Fruit fly (Drosophila melanogaster) whole organism, embryonic: ENCODE results near the gene CG14567.

Experiments
- Ada2b ChIP-seq: fragments of 200-800 bp; sonication (Bioruptor generic); IDR thresholded peaks from 2 replicates; pipeline ENCODE4 v1.3.6; 2022; ENCODE audit warnings: missing biosample characterization, missing genetic modification characterization
- CG11504 ChIP-seq: fragments of 200-800 bp; sonication (Bioruptor generic); optimal IDR thresholded peaks from 3 replicates; lab custom pipeline; 2019; ENCODE audit warnings: missing biosample characterization, mild to moderate bottlenecking, missing genetic modification characterization, moderate library complexity
- CG12219 ChIP-seq: fragments of 200-800 bp; sonication (Bioruptor generic); optimal IDR thresholded peaks from 3 replicates; lab custom pipeline; 2018; ENCODE audit warnings: missing biosample characterization, mild to moderate bottlenecking, missing genetic modification characterization
- CG13424 ChIP-seq: fragments of 200-800 bp; sonication (Bioruptor generic); optimal IDR thresholded peaks from 2 replicates; lab custom pipeline; 2019; ENCODE audit warnings: missing biosample characterization, mild to moderate bottlenecking, missing genetic modification characterization, moderate library complexity
- CG14710 ChIP-seq: fragments of 200-800 bp; sonication (Bioruptor generic); optimal IDR thresholded peaks from 3 replicates; lab custom pipeline; 2019; ENCODE audit warnings: missing biosample characterization, mild to moderate bottlenecking, missing genetic modification characterization, moderate library complexity
- CG15696 ChIP-seq: fragments of 200-800 bp; sonication (Bioruptor generic); optimal IDR thresholded peaks from 2 replicates; lab custom pipeline; 2019; ENCODE audit warnings: missing biosample characterization, mild to moderate bottlenecking, missing genetic modification characterization, moderate library complexity
- CG17612 ChIP-seq: fragments of 200-800 bp; sonication (Bioruptor generic); IDR thresholded peaks from 2 replicates; pipeline ENCODE4 v1.3.6; 2022; ENCODE audit warnings: missing biosample characterization, missing genetic modification characterization
- CG18011 ChIP-seq: fragments of 200-800 bp; sonication (Bioruptor generic); optimal IDR thresholded peaks from 2 replicates; lab custom pipeline; 2017; ENCODE audit warnings: missing biosample characterization, missing genetic modification characterization, mild to moderate bottlenecking, moderate library complexity, missing genotype
- CG18619 ChIP-seq: fragments of 200-800 bp; sonication (Bioruptor generic); optimal IDR thresholded peaks from 3 replicates; lab custom pipeline; 2017; ENCODE audit warnings: missing biosample characterization, mild to moderate bottlenecking, missing genetic modification characterization
- CG3838 ChIP-seq: fragments of 200-800 bp; sonication (Bioruptor generic); optimal IDR thresholded peaks from 3 replicates; lab custom pipeline; 2016; ENCODE audit warnings: missing biosample characterization, missing genetic modification characterization
- CG4424 ChIP-seq: fragments of 200-800 bp; sonication (Bioruptor generic); optimal IDR thresholded peaks from 3 replicates; lab custom pipeline; 2016; ENCODE audit warnings: missing biosample characterization, missing genetic modification characterization
- CG4617 ChIP-seq: fragments of 200-800 bp; sonication (Bioruptor generic); optimal IDR thresholded peaks from 3 replicates; lab custom pipeline; 2016; ENCODE audit warnings: missing biosample characterization, missing genetic modification characterization, borderline replicate concordance
- CG7556 ChIP-seq: fragments of 200-800 bp; sonication (Bioruptor generic); optimal IDR thresholded peaks from 2 replicates; lab custom pipeline; 2017; ENCODE audit warnings: missing biosample characterization, mild to moderate bottlenecking, missing genetic modification characterization
- CG7745 ChIP-seq: fragments of 200-800 bp; sonication (Bioruptor generic); optimal IDR thresholded peaks from 2 replicates; lab custom pipeline; 2018; ENCODE audit warnings: missing biosample characterization, mild to moderate bottlenecking, missing genetic modification characterization, moderate library complexity
- CG8281 ChIP-seq: fragments of 200-800 bp; sonication (Bioruptor generic); optimal IDR thresholded peaks from 2 replicates; lab custom pipeline; 2018; ENCODE audit warnings: missing biosample characterization, mild to moderate bottlenecking, missing genetic modification characterization, moderate library complexity
- CG8359 ChIP-seq: fragments of 200-800 bp; sonication (Bioruptor generic); optimal IDR thresholded peaks from 2 replicates; lab custom pipeline; 2017; ENCODE audit warnings: missing biosample characterization, mild to moderate bottlenecking, missing genetic modification characterization, borderline replicate concordance
- CG8388 ChIP-seq: fragments of 200-800 bp; sonication (Bioruptor generic); optimal IDR thresholded peaks from 2 replicates; lab custom pipeline; 2019; ENCODE audit warnings: missing biosample characterization, mild to moderate bottlenecking, missing genetic modification characterization, moderate library complexity
- CG8944 ChIP-seq: fragments of 200-800 bp; sonication (Bioruptor generic); optimal IDR thresholded peaks from 3 replicates; lab custom pipeline; 2016; ENCODE audit warnings: missing biosample characterization, missing genetic modification characterization
- CG9727 ChIP-seq: fragments of 200-800 bp; sonication (Bioruptor generic); optimal IDR thresholded peaks from 3 replicates; lab custom pipeline; 2017; ENCODE audit warnings: missing biosample characterization, mild to moderate bottlenecking, missing genetic modification characterization
- CG9817 ChIP-seq: fragments of 200-800 bp; sonication (Bioruptor generic); optimal IDR thresholded peaks from 2 replicates; lab custom pipeline; 2018; ENCODE audit warnings: missing biosample characterization, mild to moderate bottlenecking, missing genetic modification characterization, moderate library complexity
- CG9876 ChIP-seq: fragments of 200-800 bp; sonication (Bioruptor generic); optimal IDR thresholded peaks from 2 replicates; lab custom pipeline; 2016; ENCODE audit warnings: missing biosample characterization, missing genetic modification characterization
- Chrac-16 ChIP-seq: fragments of 200-800 bp; sonication (Bioruptor generic); optimal IDR thresholded peaks from 3 replicates; lab custom pipeline; 2016; ENCODE audit warnings: missing biosample characterization, missing genetic modification characterization
- CoRest ChIP-seq: fragments of 200-800 bp; sonication (Bioruptor generic); optimal IDR thresholded peaks from 3 replicates; lab custom pipeline; 2018; ENCODE audit warnings: missing biosample characterization, mild to moderate bottlenecking, missing genetic modification characterization, moderate library complexity
- D19A ChIP-seq: fragments of 200-800 bp; optimal IDR thresholded peaks from 3 replicates; lab custom pipeline; 2019; ENCODE audit warnings: missing biosample characterization, mild to moderate bottlenecking, missing genetic modification characterization, moderate library complexity
- Doc2 ChIP-seq: fragments of 200-800 bp; sonication (Bioruptor generic); IDR thresholded peaks from 2 replicates; pipeline ENCODE4 v1.3.6; 2022; ENCODE audit warnings: missing biosample characterization, missing genetic modification characterization
- Ets65A ChIP-seq: fragments of 200-800 bp; sonication (Bioruptor generic); peaks from one replicate; lab custom pipeline; 2016; ENCODE audit warnings: missing biosample characterization, missing genetic modification characterization
- Ets97D ChIP-seq: fragments of 200-800 bp; sonication (Bioruptor generic); optimal IDR thresholded peaks from 3 replicates; lab custom pipeline; 2016; ENCODE audit warnings: missing biosample characterization, missing genetic modification characterization
- Gsc ChIP-seq: fragments of 200-800 bp; sonication (Bioruptor generic); IDR thresholded peaks from 2 replicates; pipeline ENCODE4 v1.3.6; 2022; ENCODE audit warnings: missing biosample characterization, missing genetic modification characterization
- Oli ChIP-seq: fragments of 200-800 bp; sonication (Bioruptor generic); optimal IDR thresholded peaks from 2 replicates; lab custom pipeline; 2018; ENCODE audit warnings: missing biosample characterization, mild to moderate bottlenecking, missing genetic modification characterization, moderate library complexity
- PHDP ChIP-seq: fragments of 200-800 bp; sonication (Bioruptor generic); optimal IDR thresholded peaks from 3 replicates; lab custom pipeline; 2018; ENCODE audit warnings: missing biosample characterization, mild to moderate bottlenecking, missing genetic modification characterization, moderate library complexity
- Ptx1 ChIP-seq: fragments of 200-800 bp; sonication (Bioruptor generic); IDR thresholded peaks from 2 replicates; pipeline ENCODE4 v1.3.6; 2022; ENCODE audit warnings: missing biosample characterization, missing genetic modification characterization
- Sin3A ChIP-seq: fragments of >200 bp; optimal IDR thresholded peaks from 2 replicates; lab custom pipeline; 2018
- bsh ChIP-seq, 2 experiments: fragments of 200-800 bp; sonication (Bioruptor generic); optimal IDR thresholded peaks; 2 replicates each; lab custom pipeline; 2017 to 2018; ENCODE audit warnings: mild to moderate bottlenecking in 2 of 2, missing biosample characterization in 2 of 2, missing genetic modification characterization in 2 of 2, moderate library complexity in 1 of 2
- ci ChIP-seq: fragments of 200-800 bp; sonication (Bioruptor generic); IDR thresholded peaks from 3 replicates; pipeline ENCODE4 v1.3.6; 2022; ENCODE audit warnings: missing biosample characterization, missing genetic modification characterization
- corto ChIP-seq: fragments of 200-800 bp; sonication (Bioruptor generic); optimal IDR thresholded peaks from 2 replicates; lab custom pipeline; 2016; ENCODE audit warnings: missing biosample characterization, mild to moderate bottlenecking, missing genetic modification characterization, moderate library complexity
- dan ChIP-seq: fragments of 200-800 bp; sonication (Bioruptor generic); IDR thresholded peaks from 2 replicates; pipeline ENCODE4 v1.3.6; 2022; ENCODE audit warnings: missing biosample characterization, missing genetic modification characterization
- dati ChIP-seq: fragments of 200-800 bp; sonication (Bioruptor generic); IDR thresholded peaks from 2 replicates; pipeline ENCODE4 v1.3.6; 2022; ENCODE audit warnings: missing biosample characterization, missing genetic modification characterization
- dmrt11E ChIP-seq: fragments of 200-800 bp; sonication (Bioruptor generic); optimal IDR thresholded peaks from 3 replicates; lab custom pipeline; 2018; ENCODE audit warnings: missing biosample characterization, mild to moderate bottlenecking, missing genetic modification characterization, moderate library complexity
- dysf ChIP-seq: fragments of 200-800 bp; sonication (Bioruptor generic); IDR thresholded peaks from 3 replicates; pipeline ENCODE4 v1.3.6; 2022; ENCODE audit warnings: missing biosample characterization, missing genetic modification characterization
- gro ChIP-seq: fragments of 200-800 bp; sonication (Bioruptor generic); optimal IDR thresholded peaks from 2 replicates; lab custom pipeline; 2016; ENCODE audit warnings: missing biosample characterization, missing genetic modification characterization
- hbn ChIP-seq: fragments of 200-800 bp; sonication (Bioruptor generic); IDR thresholded peaks from 2 replicates; pipeline ENCODE4 v1.3.6; 2022; ENCODE audit warnings: missing biosample characterization, missing genetic modification characterization; ENCODE audit not compliant: partially characterized antibody
- ind ChIP-seq: fragments of 200-800 bp; sonication (Bioruptor generic); optimal IDR thresholded peaks from 3 replicates; lab custom pipeline; 2016; ENCODE audit warnings: missing biosample characterization, missing genetic modification characterization
- lmd ChIP-seq: fragments of 200-800 bp; sonication (Bioruptor generic); IDR thresholded peaks from 2 replicates; pipeline ENCODE4 v1.3.6; 2022; ENCODE audit warnings: missing biosample characterization, missing genetic modification characterization
- prd ChIP-seq, 3 experiments: fragments of >200 bp in 2 of 3; fragments of 200-800 bp in 1 of 3; sonication (Bioruptor generic) in 1 of 3; optimal IDR thresholded peaks in 2 of 3; IDR thresholded peaks in 1 of 3; 2 replicates in 2 of 3; 3 replicates in 1 of 3; pipeline versions ENCODE4 v1.3.6 to Lab custom; 2017 to 2022; ENCODE audit warnings: missing biosample characterization in 1 of 3, missing genetic modification characterization in 1 of 3
- schlank ChIP-seq: fragments of 200-800 bp; sonication (Bioruptor generic); optimal IDR thresholded peaks from 2 replicates; lab custom pipeline; 2018; ENCODE audit warnings: missing biosample characterization, mild to moderate bottlenecking, missing genetic modification characterization
- toy ChIP-seq: fragments of 200-800 bp; sonication (Bioruptor generic); IDR thresholded peaks from 2 replicates; pipeline ENCODE4 v1.3.6; 2022; ENCODE audit warnings: missing biosample characterization, missing genetic modification characterization
- unc-4 ChIP-seq: fragments of 200-800 bp; sonication (Bioruptor generic); IDR thresholded peaks from 2 replicates; pipeline ENCODE4 v1.3.6; 2022; ENCODE audit warnings: missing biosample characterization, missing genetic modification characterization; ENCODE audit not compliant: partially characterized antibody
- wor ChIP-seq: fragments of 200-800 bp; sonication (Bioruptor generic); IDR thresholded peaks from 2 replicates; pipeline ENCODE4 v1.3.6; 2022; ENCODE audit warnings: missing biosample characterization, missing genetic modification characterization
- zen ChIP-seq: fragments of 200-800 bp; sonication (Bioruptor generic); optimal IDR thresholded peaks from 3 replicates; lab custom pipeline; 2018; ENCODE audit warnings: missing biosample characterization, mild to moderate bottlenecking, missing genetic modification characterization, moderate library complexity

The CG14567 gene

dm6 chr3L:21727013-21727727 is 11.1 kb downstream of the CG14567 start (continued):
- no peak for TF ChIP-seq CG12219 (GFP tag; lab: Kevin White, UChicago)
- TF ChIP-seq dati (GFP tag; lab: Robert Waterston, UW) = no peak
- no peak for TF ChIP-seq CG9876 (GFP tag; lab: Kevin White, UChicago)
- TF ChIP-seq dysf (GFP tag; lab: Robert Waterston, UW) = no peak
- peak; percentile 15 for TF ChIP-seq Chrac-16
- TF ChIP-seq Doc2 (GFP tag; lab: Robert Waterston, UW) = no peak
- no peak for TF ChIP-seq lmd (GFP tag; lab: Robert Waterston, UW)
- no peak for TF ChIP-seq prd (optimal IDR thresholded peaks at IDR 0.05; lab: Kevin White, UChicago)
- peak; percentile 35; the same call in 1 of the 3 replicates for TF ChIP-seq prd (GFP tag; IDR thresholded peaks at IDR 0.05; lab: Robert Waterston, UW)
- TF ChIP-seq Ada2b (GFP tag; lab: Robert Waterston, UW) = no peak
- TF ChIP-seq dmrt11E (tag; lab: Kevin White, UChicago) = peak; percentile 71
- no peak for TF ChIP-seq CG7745 (tag; lab: Kevin White, UChicago)
- TF ChIP-seq PHDP (tag; lab: Kevin White, UChicago) = no peak
- peak; percentile 32 for TF ChIP-seq CG8388 (GFP tag; lab: Kevin White, UChicago)
- no peak for TF ChIP-seq CG4617 (GFP tag; lab: Kevin White, UChicago)
- no peak for TF ChIP-seq CG18011
- peak in 1 of 2 experiments; percentile 58 for TF ChIP-seq bsh (GFP tag; optimal IDR thresholded peaks at IDR 0.05; lab: Kevin White, UChicago)
- no peak for TF ChIP-seq CG8281 (tag; lab: Kevin White, UChicago)
- no peak for TF ChIP-seq Sin3A (lab: Kevin White, UChicago)
- TF ChIP-seq dan = no peak
- peak; percentile 51 for TF ChIP-seq CG14710 (tag; lab: Kevin White, UChicago)
- TF ChIP-seq schlank (tag; lab: Kevin White, UChicago) = no peak
- TF ChIP-seq CG15696 (tag; lab: Kevin White, UChicago) = peak; percentile 65
- TF ChIP-seq ci (GFP tag; lab: Robert Waterston, UW) = 0 out of 3 replicates have a peak, but pooled peaks have one; percentile 29
- TF ChIP-seq Ets97D (GFP tag; lab: Kevin White, UChicago) = no peak
- TF ChIP-seq ind = no peak
- TF ChIP-seq CG8359 = peak; percentile 1
- no peak for TF ChIP-seq Ptx1 (GFP tag; lab: Robert Waterston, UW)
- no peak for TF ChIP-seq CG7556
- TF ChIP-seq Oli (tag; lab: Kevin White, UChicago) = peak; percentile 11
- TF ChIP-seq CG17612 (GFP tag; lab: Robert Waterston, UW) = no peak
- no peak for TF ChIP-seq Gsc (GFP tag; lab: Robert Waterston, UW)
- TF ChIP-seq Ets65A (GFP tag; lab: Kevin White, UChicago) = peak; percentile 58
- no peak for TF ChIP-seq CG18619
- TF ChIP-seq CG11504 (tag; lab: Kevin White, UChicago) = no peak
- TF ChIP-seq zen (tag; lab: Kevin White, UChicago) = peak; percentile 16
- peak; percentile 25 for TF ChIP-seq CoRest (tag; lab: Kevin White, UChicago)
- no peak for TF ChIP-seq toy (GFP tag; lab: Robert Waterston, UW)
- TF ChIP-seq CG8944 (GFP tag; lab: Kevin White, UChicago) = no peak
- TF ChIP-seq unc-4 (GFP tag; lab: Robert Waterston, UW) = no peak
- TF ChIP-seq hbn = no peak
- TF ChIP-seq corto (GFP tag; lab: Kevin White, UChicago) = no peak
- TF ChIP-seq CG4424 (GFP tag; lab: Kevin White, UChicago) = peak; percentile 23
- no peak for TF ChIP-seq wor (GFP tag; lab: Robert Waterston, UW)
- TF ChIP-seq gro (GFP tag; lab: Kevin White, UChicago) = no peak
- peak; percentile 35 for TF ChIP-seq CG13424 (tag; lab: Kevin White, UChicago)
- peak; percentile 29 for TF ChIP-seq CG9727 (GFP tag; lab: Kevin White, UChicago)
- TF ChIP-seq CG9817 (tag; lab: Kevin White, UChicago) = no peak
- TF ChIP-seq D19A (tag; lab: Kevin White, UChicago) = peak; percentile 15
- no peak for TF ChIP-seq CG3838 (GFP tag; lab: Kevin White, UChicago)
